Fruit fly (Drosophila melanogaster) whole organism, embryonic: Measurements from ENCODE around the gene CG13884.

ENCODE experiments used
- Awh ChIP-seq: fragments of 200-800 bp; sonication (Bioruptor generic); IDR thresholded peaks from 2 replicates; pipeline ENCODE4, ENCODE4 v1.3.6; 2022; ENCODE audit warnings: missing biosample characterization, missing genetic modification characterization
- C15 ChIP-seq: fragments of 200-800 bp; sonication (Bioruptor generic); IDR thresholded peaks from 3 replicates; pipeline ENCODE4 v1.3.6; 2022; ENCODE audit warnings: missing biosample characterization, missing genetic modification characterization
- CG11696 ChIP-seq: fragments of 200-800 bp; sonication (Bioruptor generic); IDR thresholded peaks from 2 replicates; pipeline ENCODE4 v1.3.6; 2022; ENCODE audit warnings: missing biosample characterization, missing genetic modification characterization
- CG14965 ChIP-seq: fragments of 200-800 bp; sonication (Bioruptor generic); optimal IDR thresholded peaks from 2 replicates; lab custom pipeline; 2016; ENCODE audit warnings: missing biosample characterization, missing genetic modification characterization, borderline replicate concordance
- CG17612 ChIP-seq: fragments of 200-800 bp; sonication (Bioruptor generic); IDR thresholded peaks from 2 replicates; pipeline ENCODE4 v1.3.6; 2022; ENCODE audit warnings: missing biosample characterization, missing genetic modification characterization
- CG1792 ChIP-seq: fragments of 200-800 bp; sonication (Bioruptor generic); optimal IDR thresholded peaks from 2 replicates; lab custom pipeline; 2016; ENCODE audit warnings: missing biosample characterization, missing genetic modification characterization
- CG18011 ChIP-seq: fragments of 200-800 bp; sonication (Bioruptor generic); optimal IDR thresholded peaks from 2 replicates; lab custom pipeline; 2017; ENCODE audit warnings: missing biosample characterization, missing genetic modification characterization, mild to moderate bottlenecking, moderate library complexity, missing genotype
- CG1832 ChIP-seq: fragments of 200-800 bp; sonication (Bioruptor generic); optimal IDR thresholded peaks from 2 replicates; lab custom pipeline; 2017; ENCODE audit warnings: missing biosample characterization, mild to moderate bottlenecking, missing genetic modification characterization, inconsistent platforms
- CG18476 ChIP-seq: fragments of 200-800 bp; sonication (Bioruptor generic); optimal IDR thresholded peaks from 2 replicates; lab custom pipeline; 2016; ENCODE audit warnings: missing biosample characterization, mild to moderate bottlenecking, missing genetic modification characterization
- CG18599 ChIP-seq: fragments of 200-800 bp; sonication (Bioruptor generic); optimal IDR thresholded peaks from 3 replicates; lab custom pipeline; 2017; ENCODE audit warnings: missing biosample characterization, missing genetic modification characterization, mild to moderate bottlenecking, moderate library complexity, missing genetic modification reagents
- CG2129 ChIP-seq: fragments of 200-800 bp; sonication (Bioruptor generic); IDR thresholded peaks from 2 replicates; pipeline ENCODE4 v1.3.6; 2022; ENCODE audit warnings: missing biosample characterization, missing genetic modification characterization; ENCODE audit not compliant: partially characterized antibody
- CG32772 ChIP-seq: fragments of 200-800 bp; sonication (Bioruptor generic); IDR thresholded peaks from 2 replicates; pipeline ENCODE4 v1.3.6; 2022; ENCODE audit warnings: missing biosample characterization, missing genetic modification characterization
- CG3847 ChIP-seq: fragments of 200-800 bp; sonication (Bioruptor generic); IDR thresholded peaks from 2 replicates; pipeline ENCODE4 v1.3.6; 2022; ENCODE audit warnings: missing biosample characterization, missing genetic modification characterization
- CG4282 ChIP-seq: fragments of 200-800 bp; sonication (Bioruptor generic); optimal IDR thresholded peaks from 2 replicates; lab custom pipeline; 2016; ENCODE audit warnings: missing biosample characterization, missing genetic modification characterization
- CG4404 ChIP-seq: fragments of 200-800 bp; sonication (Bioruptor generic); IDR thresholded peaks from 2 replicates; pipeline ENCODE4 v1.3.6; 2022; ENCODE audit warnings: missing biosample characterization, missing genetic modification characterization
- CG4617 ChIP-seq: fragments of 200-800 bp; sonication (Bioruptor generic); optimal IDR thresholded peaks from 3 replicates; lab custom pipeline; 2016; ENCODE audit warnings: missing biosample characterization, missing genetic modification characterization, borderline replicate concordance
- CG4707 ChIP-seq: fragments of 200-800 bp; sonication (Bioruptor generic); optimal IDR thresholded peaks from 2 replicates; lab custom pipeline; 2018; ENCODE audit warnings: missing biosample characterization, mild to moderate bottlenecking, missing genetic modification characterization, moderate library complexity
- CG7271 ChIP-seq: fragments of 200-800 bp; sonication (Bioruptor generic); optimal IDR thresholded peaks from 2 replicates; lab custom pipeline; 2018; ENCODE audit warnings: missing biosample characterization, mild to moderate bottlenecking, missing genetic modification characterization, moderate library complexity
- CG7928 ChIP-seq: fragments of 200-800 bp; sonication (Bioruptor generic); optimal IDR thresholded peaks from 2 replicates; lab custom pipeline; 2017; ENCODE audit warnings: missing biosample characterization, mild to moderate bottlenecking, missing genetic modification characterization
- CG7963 ChIP-seq: fragments of 200-800 bp; sonication (Bioruptor generic); IDR thresholded peaks from 3 replicates; pipeline ENCODE4 v1.3.6; 2022; ENCODE audit warnings: missing biosample characterization, missing genetic modification characterization; ENCODE audit not compliant: partially characterized antibody
- CG8290 ChIP-seq, 3 experiments: fragments of 200-800 bp; sonication (Bioruptor generic); optimal IDR thresholded peaks; 2 replicates each; lab custom pipeline; 2016 to 2019; ENCODE audit warnings: missing biosample characterization in 3 of 3, missing genetic modification characterization in 3 of 3, mild to moderate bottlenecking in 2 of 3, moderate library complexity in 1 of 3
- CG8359 ChIP-seq: fragments of 200-800 bp; sonication (Bioruptor generic); optimal IDR thresholded peaks from 2 replicates; lab custom pipeline; 2017; ENCODE audit warnings: missing biosample characterization, mild to moderate bottlenecking, missing genetic modification characterization, borderline replicate concordance
- CG8944 ChIP-seq: fragments of 200-800 bp; sonication (Bioruptor generic); optimal IDR thresholded peaks from 3 replicates; lab custom pipeline; 2016; ENCODE audit warnings: missing biosample characterization, missing genetic modification characterization
- CG9437 ChIP-seq: fragments of 200-800 bp; sonication (Bioruptor generic); optimal IDR thresholded peaks from 2 replicates; lab custom pipeline; 2018; ENCODE audit warnings: missing biosample characterization, mild to moderate bottlenecking, missing genetic modification characterization
- CoRest ChIP-seq: fragments of 200-800 bp; sonication (Bioruptor generic); optimal IDR thresholded peaks from 3 replicates; lab custom pipeline; 2018; ENCODE audit warnings: missing biosample characterization, mild to moderate bottlenecking, missing genetic modification characterization, moderate library complexity
- Ets65A ChIP-seq: fragments of 200-800 bp; sonication (Bioruptor generic); peaks from one replicate; lab custom pipeline; 2016; ENCODE audit warnings: missing biosample characterization, missing genetic modification characterization
- HHEX ChIP-seq: fragments of 200-800 bp; sonication (Bioruptor generic); optimal IDR thresholded peaks from 3 replicates; lab custom pipeline; 2017; ENCODE audit warnings: missing biosample characterization, mild to moderate bottlenecking, missing genetic modification characterization, missing genetic modification reagents
- Mad ChIP-seq: fragments of 200-800 bp; sonication (Bioruptor generic); optimal IDR thresholded peaks from 2 replicates; lab custom pipeline; 2016; ENCODE audit warnings: missing biosample characterization, missing genetic modification characterization
- Oaz ChIP-seq: fragments of 200-800 bp; sonication (Bioruptor generic); IDR thresholded peaks from 2 replicates; pipeline ENCODE4 v1.3.6; 2022; ENCODE audit warnings: missing biosample characterization, missing genetic modification characterization
- Pdp1 ChIP-seq, 2 experiments: fragments of 200-800 bp; sonication (Bioruptor generic); optimal IDR thresholded peaks; 3 replicates each; lab custom pipeline; 2016; ENCODE audit warnings: missing biosample characterization in 2 of 2, missing genetic modification characterization in 2 of 2, mild to moderate bottlenecking in 1 of 2, moderate library complexity in 1 of 2
- ac ChIP-seq: fragments of 200-800 bp; sonication (Bioruptor generic); optimal IDR thresholded peaks from 3 replicates; lab custom pipeline; 2017; ENCODE audit warnings: missing biosample characterization, mild to moderate bottlenecking, missing genetic modification characterization
- ara ChIP-seq: fragments of 200-800 bp; sonication (Bioruptor generic); IDR thresholded peaks from 2 replicates; pipeline ENCODE4 v1.3.6; 2022; ENCODE audit warnings: missing biosample characterization, missing genetic modification characterization
- crol ChIP-seq: fragments of 200-800 bp; sonication (Bioruptor generic); IDR thresholded peaks from 2 replicates; pipeline ENCODE4 v1.3.6; 2022; ENCODE audit warnings: missing biosample characterization, missing genetic modification characterization
- dmrt11E ChIP-seq: fragments of 200-800 bp; sonication (Bioruptor generic); optimal IDR thresholded peaks from 3 replicates; lab custom pipeline; 2018; ENCODE audit warnings: missing biosample characterization, mild to moderate bottlenecking, missing genetic modification characterization, moderate library complexity
- fd96Cb ChIP-seq: fragments of 200-800 bp; sonication (Bioruptor generic); optimal IDR thresholded peaks from 2 replicates; lab custom pipeline; 2018; ENCODE audit warnings: missing biosample characterization, mild to moderate bottlenecking, missing genetic modification characterization, moderate library complexity
- gcm2 ChIP-seq: fragments of 200-800 bp; sonication (Bioruptor generic); optimal IDR thresholded peaks from 2 replicates; lab custom pipeline; 2016; ENCODE audit warnings: missing biosample characterization, missing genetic modification characterization
- gem ChIP-seq: fragments of 200-800 bp; sonication (Bioruptor generic); optimal IDR thresholded peaks from 2 replicates; lab custom pipeline; 2019; ENCODE audit warnings: missing biosample characterization, mild to moderate bottlenecking, missing genetic modification characterization, moderate library complexity
- gsb-n ChIP-seq: fragments of 200-800 bp; sonication (Bioruptor generic); optimal IDR thresholded peaks from 3 replicates; lab custom pipeline; 2018; ENCODE audit warnings: missing biosample characterization, mild to moderate bottlenecking, missing genetic modification characterization
- hbn ChIP-seq: fragments of 200-800 bp; sonication (Bioruptor generic); IDR thresholded peaks from 2 replicates; pipeline ENCODE4 v1.3.6; 2022; ENCODE audit warnings: missing biosample characterization, missing genetic modification characterization; ENCODE audit not compliant: partially characterized antibody
- her ChIP-seq: fragments of 200-800 bp; sonication (Bioruptor generic); optimal IDR thresholded peaks from 2 replicates; lab custom pipeline; 2016; ENCODE audit warnings: missing biosample characterization, missing genetic modification characterization
- mirr ChIP-seq: fragments of 200-800 bp; sonication (Bioruptor generic); optimal IDR thresholded peaks from 3 replicates; lab custom pipeline; 2018; ENCODE audit warnings: missing biosample characterization, mild to moderate bottlenecking, missing genetic modification characterization
- nerfin-2 ChIP-seq: fragments of 200-800 bp; sonication (Bioruptor generic); IDR thresholded peaks from 2 replicates; pipeline ENCODE4 v1.3.6; 2022; ENCODE audit warnings: missing biosample characterization, missing genetic modification characterization; ENCODE audit not compliant: partially characterized antibody
- shn ChIP-seq: fragments of 200-800 bp; sonication (Bioruptor generic); optimal IDR thresholded peaks from 3 replicates; lab custom pipeline; 2016; ENCODE audit warnings: missing biosample characterization, missing genetic modification characterization
- sim ChIP-seq: fragments of 200-800 bp; sonication (Bioruptor generic); IDR thresholded peaks from 2 replicates; pipeline ENCODE4 v1.3.6; 2022; ENCODE audit warnings: missing biosample characterization, missing genetic modification characterization
- sna ChIP-seq: fragments of 200-800 bp; sonication (Bioruptor generic); IDR thresholded peaks from 2 replicates; pipeline ENCODE4 v1.3.6; 2022; ENCODE audit warnings: missing biosample characterization, missing genetic modification characterization; ENCODE audit not compliant: partially characterized antibody
- sqz ChIP-seq: fragments of 200-800 bp; sonication (Bioruptor generic); optimal IDR thresholded peaks from 3 replicates; lab custom pipeline; 2018; ENCODE audit warnings: missing biosample characterization, mild to moderate bottlenecking, missing genetic modification characterization
- vfl ChIP-seq: fragments of 200-800 bp; sonication (Bioruptor generic); optimal IDR thresholded peaks from 2 replicates; lab custom pipeline; 2016; ENCODE audit warnings: missing biosample characterization, missing genetic modification characterization
- zen2 ChIP-seq: fragments of 200-800 bp; sonication (Bioruptor generic); IDR thresholded peaks from 3 replicates; pipeline ENCODE4 v1.3.6; 2022; ENCODE audit warnings: missing biosample characterization, missing genetic modification characterization; ENCODE audit not compliant: partially characterized antibody

The CG13884 gene

DNA sequence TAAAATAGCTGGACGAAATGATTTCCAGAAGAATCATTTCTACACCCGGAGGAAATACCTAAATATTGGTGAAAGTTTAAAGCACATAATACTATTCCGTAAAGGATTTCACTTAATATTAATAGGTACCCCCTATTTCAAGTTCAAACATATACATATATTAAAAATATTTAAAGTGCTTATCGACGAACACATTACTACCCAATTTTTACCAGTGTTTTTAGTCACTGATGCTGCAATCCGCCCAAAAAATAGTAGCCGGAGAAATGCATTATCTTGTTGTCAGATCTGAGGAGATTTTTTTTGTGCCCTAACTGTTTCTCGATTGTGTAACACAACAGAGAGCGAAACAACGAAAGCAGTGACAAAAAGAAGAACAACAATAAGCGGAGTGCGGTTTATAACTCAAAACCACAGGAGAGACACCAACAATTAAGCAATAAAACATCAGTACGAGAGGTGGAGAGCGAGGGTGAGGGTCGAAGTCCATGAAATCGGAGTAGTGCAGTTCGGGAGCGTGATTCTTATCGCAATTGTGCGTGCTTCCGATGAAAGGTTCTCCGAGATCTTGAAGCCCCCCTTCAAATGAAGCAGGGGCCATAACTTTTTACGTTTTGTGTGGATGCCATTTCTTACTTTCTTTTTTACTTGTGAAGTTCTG is 14.8 kb upstream of the CG13884 start (continued):
- TF ChIP-seq CG7963 (GFP tag; lab: Robert Waterston, UW) (no peak), CG11696 (no peak), gem (tag; lab: Kevin White, UChicago) (peak; percentile 65), Mad (GFP tag; lab: Kevin White, UChicago) (no peak), ara (0 out of 2 replicates have a peak, but pooled peaks have one; percentile 40), CG1792 (GFP tag; lab: Kevin White, UChicago) (no peak), CG8944 (GFP tag; lab: Kevin White, UChicago) (no peak), sna (GFP tag; lab: Robert Waterston, UW) (no peak), her (no peak), gsb-n (tag; lab: Kevin White, UChicago) (peak; percentile 34), CG18599 (GFP tag; lab: Kevin White, UChicago) (no peak), sim (GFP tag; lab: Robert Waterston, UW) (no peak), mirr (GFP tag; lab: Kevin White, UChicago) (no peak), fd96Cb (tag; lab: Kevin White, UChicago) (peak; percentile 32), zen2 (no peak), CoRest (peak; percentile 3)

DNA sequence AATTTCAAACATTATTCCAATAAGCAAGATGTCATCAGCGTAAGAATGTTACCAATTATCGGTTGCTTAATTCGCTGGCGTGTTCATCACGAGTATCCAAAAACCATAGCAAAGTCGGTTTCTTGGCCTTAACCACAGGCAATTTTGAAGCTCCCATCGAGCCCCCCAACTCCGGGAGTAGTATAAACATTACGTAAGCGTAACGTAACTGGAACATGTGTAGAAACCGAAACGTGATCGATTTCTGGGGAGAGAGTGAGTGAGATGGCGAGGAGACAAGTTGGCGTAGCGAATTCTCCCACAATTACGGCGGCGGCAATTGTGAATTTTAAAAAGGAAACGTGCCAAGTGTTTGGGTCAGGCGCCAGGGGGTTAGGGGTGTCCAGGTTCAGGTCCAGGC is 12.7 kb upstream of the CG13884 start:
- peak; percentile 66 for TF ChIP-seq CG9437 (GFP tag; lab: Kevin White, UChicago)
- 0 out of 2 replicates have a peak, but pooled peaks have one; percentile 10 for TF ChIP-seq crol
- no peak for TF ChIP-seq CG1832 (GFP tag; lab: Kevin White, UChicago)
- TF ChIP-seq gcm2 (GFP tag; lab: Kevin White, UChicago): no peak
- no peak for TF ChIP-seq shn (GFP tag; lab: Kevin White, UChicago)
- peak in 1 of 2 experiments; percentile 66 for TF ChIP-seq Pdp1 (GFP tag; optimal IDR thresholded peaks at IDR 0.05; lab: Kevin White, UChicago)
- TF ChIP-seq sqz (GFP tag; lab: Kevin White, UChicago): no peak
- TF ChIP-seq HHEX (GFP tag; lab: Kevin White, UChicago): no peak
- peak; percentile 23 for TF ChIP-seq Ets65A
- no peak for TF ChIP-seq CG14965
- TF ChIP-seq Oaz (GFP tag; lab: Robert Waterston, UW): no peak

DNA sequence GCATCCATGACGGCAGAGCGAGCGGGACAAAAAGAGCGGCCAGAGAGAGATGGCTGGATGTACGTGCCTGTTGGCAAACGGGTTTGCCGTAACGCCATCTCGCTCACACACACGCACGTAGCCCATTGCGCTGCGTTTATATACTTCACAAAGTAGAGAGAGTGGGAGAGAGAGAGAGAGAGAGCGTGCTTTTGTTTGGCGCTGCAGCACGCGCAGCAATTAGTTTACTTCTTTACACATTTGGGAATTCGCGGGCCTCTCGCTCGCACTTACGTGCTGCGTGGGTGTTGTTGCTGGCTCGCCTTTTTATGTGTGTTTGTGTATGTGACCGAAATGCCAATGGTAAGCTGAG is 11.8 kb upstream of the CG13884 start:
- TF ChIP-seq CG17612 (no peak), CG4617 (GFP tag; lab: Kevin White, UChicago) (no peak), CG3847 (GFP tag; lab: Robert Waterston, UW) (no peak), Awh (no peak), dmrt11E (no peak), ac (GFP tag; lab: Kevin White, UChicago) (no peak), C15 (GFP tag; lab: Robert Waterston, UW) (no peak), CG8290 (GFP tag; optimal IDR thresholded peaks at IDR 0.05; lab: Kevin White, UChicago) (no peak), CG8290 (tag; optimal IDR thresholded peaks at IDR 0.05; lab: Kevin White, UChicago) (no peak), CG18476 (GFP tag; lab: Kevin White, UChicago) (no peak), CG4282 (no peak), CG18011 (no peak), CG2129 (GFP tag; lab: Robert Waterston, UW) (no peak), CG7271 (tag; lab: Kevin White, UChicago) (no peak), nerfin-2 (GFP tag; lab: Robert Waterston, UW) (no peak), CG8359 (GFP tag; lab: Kevin White, UChicago) (no peak), CG4707 (GFP tag; lab: Kevin White, UChicago) (no peak), hbn (GFP tag; lab: Robert Waterston, UW) (no peak), CG7928 (no peak), CG32772 (GFP tag; lab: Robert Waterston, UW) (no peak), CG4404 (no peak), vfl (no peak)
